Worm (Caenorhabditis elegans) whole organism, L4 larva: Measurements from ENCODE around the gene kvs-2.

ENCODE experiments used
- ces-1 ChIP-seq: fragments of 150-350 bp; sonication (generic microtip); optimal IDR thresholded peaks from 4 replicates; lab custom pipeline; 2014; ENCODE audit warnings: missing biosample characterization, missing genetic modification reagents, missing genetic modification characterization
- cey-2 ChIP-seq: sonication (generic microtip); optimal IDR thresholded peaks from 3 replicates; lab custom pipeline; 2017; ENCODE audit warnings: missing genetic modification characterization, mild to moderate bottlenecking, missing compliant biosample characterization, antibody characterized with exemption, borderline replicate concordance; ENCODE audit not compliant: insufficient read depth
- dve-1 ChIP-seq: sonication (generic microtip); optimal IDR thresholded peaks from 2 replicates; lab custom pipeline; 2017; ENCODE audit warnings: antibody characterized with exemption, mild to moderate bottlenecking, missing genetic modification characterization, missing compliant biosample characterization; ENCODE audit not compliant: insufficient read depth
- fkh-10 ChIP-seq: fragments of 150-350 bp; optimal IDR thresholded peaks from 2 replicates; lab custom pipeline; 2014; ENCODE audit warnings: missing biosample characterization, missing genetic modification reagents, missing genetic modification characterization
- gei-8 ChIP-seq: fragments of 200-800 bp; sonication (Bioruptor generic); optimal IDR thresholded peaks from 2 replicates; lab custom pipeline; 2018; ENCODE audit warnings: mild to moderate bottlenecking, missing genetic modification characterization, missing compliant biosample characterization
- jun-1 ChIP-seq: fragments of 150-350 bp; optimal IDR thresholded peaks from 2 replicates; lab custom pipeline; 2014; ENCODE audit warnings: missing biosample characterization, missing genetic modification reagents, missing genetic modification characterization
- lin-13 ChIP-seq: fragments of 150-350 bp; optimal IDR thresholded peaks from 2 replicates; lab custom pipeline; 2014; ENCODE audit warnings: missing biosample characterization, missing genetic modification reagents, missing genetic modification characterization
- lin-15B ChIP-seq: fragments of 150-350 bp; sonication (generic microtip); optimal IDR thresholded peaks from 3 replicates; lab custom pipeline; 2014; ENCODE audit warnings: missing biosample characterization, missing genetic modification characterization
- lin-39 ChIP-seq: fragments of 150-350 bp; optimal IDR thresholded peaks from 2 replicates; lab custom pipeline; 2014; ENCODE audit warnings: missing biosample characterization, missing genetic modification reagents, missing genetic modification characterization
- nhr-10 ChIP-seq: fragments of 150-350 bp; optimal IDR thresholded peaks from 2 replicates; lab custom pipeline; 2014; ENCODE audit warnings: missing biosample characterization, missing genetic modification characterization
- pqm-1 ChIP-seq: sonication (generic microtip); optimal IDR thresholded peaks from 2 replicates; lab custom pipeline; 2017; ENCODE audit warnings: missing biosample characterization, missing genetic modification characterization
- unc-62 ChIP-seq, 3 experiments: fragments of 150-350 bp in 1 of 3; sonication (generic microtip); optimal IDR thresholded peaks in 2 of 3; peaks in 1 of 3; 1 replicate in 1 of 3; 2 replicates in 2 of 3; lab custom pipeline; 2014 to 2017; ENCODE audit warnings: missing biosample characterization in 3 of 3, missing genetic modification characterization in 3 of 3, missing genetic modification reagents in 3 of 3, missing genotype in 1 of 3
- ztf-11 ChIP-seq: fragments of 150-350 bp; optimal IDR thresholded peaks from 2 replicates; lab custom pipeline; 2014; ENCODE audit warnings: missing biosample characterization, missing genetic modification characterization
- ztf-7 ChIP-seq: fragments of 150-350 bp; optimal IDR thresholded peaks from 2 replicates; lab custom pipeline; 2014; ENCODE audit warnings: missing biosample characterization, missing genetic modification characterization

- TF ChIP-seq nhr-10 (no peak), gei-8 (GFP tag; lab: Kevin White, UChicago) (no peak), pqm-1 (no peak), lin-13 (GFP tag; lab: Kevin White, UChicago) (no peak), lin-15B (no peak), fkh-10 (GFP tag; lab: Kevin White, UChicago) (no peak), jun-1 (tag; lab: Kevin White, UChicago) (no peak), ces-1 (no peak), ztf-11 (tag; lab: Kevin White, UChicago) (no peak), lin-39 (tag; lab: Kevin White, UChicago) (no peak), cey-2 (no peak), dve-1 (tag; lab: Kevin White, UChicago) (no peak), ztf-7 (tag; lab: Kevin White, UChicago) (no peak), unc-62 (GFP tag; optimal IDR thresholded peaks at IDR 0.05 in 1 of 2; lab: Kevin White, UChicago) (no peak), unc-62 (tag; optimal IDR thresholded peaks at IDR 0.05; lab: Kevin White, UChicago) (no peak)
Observed at ce11 chrV:10679080-10679479, 43.3 kb downstream of the kvs-2 start.
